Worm (Caenorhabditis elegans): ENCODE results near the gene Y51A2D.13.

Y51A2D.13 gene

ce11 chrV:18546715-18547114 lies 32.9 kb downstream of the Y51A2D.13 start:
- TF ChIP-seq T22C8.4 (GFP tag; IDR thresholded peaks at IDR 0.05) = peak; percentile 95

DNA sequence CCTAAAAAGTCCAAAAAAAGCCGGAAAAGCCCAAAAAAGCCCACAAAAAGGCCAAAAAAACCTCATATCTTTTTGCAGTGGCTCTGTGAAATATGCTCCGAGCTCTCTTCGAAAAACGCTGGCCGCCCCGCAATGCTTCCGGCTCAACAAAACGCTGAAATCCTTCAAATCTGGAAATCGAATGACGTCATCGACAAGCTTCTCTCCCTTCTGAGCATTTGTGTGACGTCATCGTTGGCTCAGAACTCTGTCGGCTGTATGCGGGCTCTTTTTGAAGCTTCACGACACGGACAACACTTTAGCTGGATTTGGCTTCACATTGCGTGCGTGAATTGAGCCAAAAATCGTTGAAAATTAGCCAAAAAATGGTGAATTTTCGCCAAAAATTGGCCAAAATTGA lies 43.6 kb downstream of the Y51A2D.13 start:
- TF ChIP-seq ztf-23 (GFP tag; IDR thresholded peaks at IDR 0.05) (no peak), T22C8.4 (GFP tag; IDR thresholded peaks at IDR 0.05) (no peak)

ce11 chrV:18533606-18534005 lies 46.0 kb downstream of the Y51A2D.13 start, which contains the start of gene ints-5:
Gene ints-5 (plus strand): TSS chrV:18533953.
- TF ChIP-seq flt-1 (GFP tag; IDR thresholded peaks at IDR 0.05) (no peak), ztf-23 (GFP tag; IDR thresholded peaks at IDR 0.05) (no peak), ref-1 (GFP tag; conservative IDR thresholded peaks at IDR 0.05) (no peak), T22C8.4 (GFP tag; IDR thresholded peaks at IDR 0.05) (no peak), cog-1 (tag; optimal IDR thresholded peaks at IDR 0.05) (no peak), tab-1 (GFP tag; IDR thresholded peaks at IDR 0.05) (no peak), med-1 (GFP tag; optimal IDR thresholded peaks at IDR 0.05; ENCODE audit: insufficient read depth) (no peak), klf-2 (GFP tag; conservative IDR thresholded peaks at IDR 0.05) (no peak), ztf-29 (GFP tag; IDR thresholded peaks at IDR 0.05) (no peak)

DNA sequence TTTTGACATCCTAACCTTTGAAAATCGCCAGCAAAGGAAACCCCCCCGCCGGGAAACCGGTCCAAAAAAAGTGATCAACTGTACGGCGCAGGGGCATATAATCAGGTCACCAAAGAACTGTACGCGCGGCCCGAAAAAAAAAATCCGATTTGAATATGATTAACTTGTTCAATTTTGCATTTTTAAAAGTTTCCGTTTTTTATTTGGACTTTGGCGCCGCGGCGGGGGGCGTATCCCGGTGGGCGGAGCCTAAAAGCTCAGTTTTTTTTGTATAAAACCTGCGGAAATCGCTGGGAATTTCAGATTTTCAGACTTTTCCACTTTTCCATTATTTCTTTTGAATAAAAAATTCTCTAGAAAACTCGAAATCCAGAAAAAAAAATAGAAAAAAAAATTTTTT lies 55.1 kb downstream of the Y51A2D.13 start, which contains the start of gene hmit-1.2:
Gene hmit-1.2, plus strand, starts transcription at position 301 of the 400 bp plus-strand sequence.
- TF ChIP-seq klf-2 (GFP tag; conservative IDR thresholded peaks at IDR 0.05) = no peak

Measured in whole organism, midembryonic.